Fruit fly (Drosophila melanogaster): ENCODE results near the gene CG7900.
A peak's percentile ranks its signal among the peaks of the same experiment; 100 is the strongest.

CG7900 gene

dm6 chr3R:8112880-8113832 lies 19.2 kb downstream of the CG7900 start (continued):
- peak; percentile 51 for TF ChIP-seq seq (GFP tag; IDR thresholded peaks at IDR 0.05)
- peak in 1 of 2 experiments; percentile 14 for TF ChIP-seq crp (GFP tag; optimal IDR thresholded peaks at IDR 0.05)
- TF ChIP-seq prd (optimal IDR thresholded peaks at IDR 0.05), result no peak
- peak; percentile 50; the same call in 2 of the 3 replicates for TF ChIP-seq prd (GFP tag; IDR thresholded peaks at IDR 0.05)
- peak; percentile 49 for TF ChIP-seq twi (tag; optimal IDR thresholded peaks at IDR 0.05)
- peak; percentile 54 for TF ChIP-seq gcm (GFP tag; optimal IDR thresholded peaks at IDR 0.05)
- TF ChIP-seq org-1 (GFP tag; optimal IDR thresholded peaks at IDR 0.05), result peak; percentile 88
- TF ChIP-seq CG4282 (GFP tag; optimal IDR thresholded peaks at IDR 0.05), result peak; percentile 40
- peak; percentile 76 for TF ChIP-seq Asciz (GFP tag; optimal IDR thresholded peaks at IDR 0.05)
- peak; percentile 85 for TF ChIP-seq CG11504 (tag; optimal IDR thresholded peaks at IDR 0.05)
- peak; percentile 33 for TF ChIP-seq vfl (GFP tag; optimal IDR thresholded peaks at IDR 0.05)
- peak; percentile 94 for TF ChIP-seq CG7556 (GFP tag; optimal IDR thresholded peaks at IDR 0.05)
- peak; percentile 73 for TF ChIP-seq ind (GFP tag; optimal IDR thresholded peaks at IDR 0.05)
- TF ChIP-seq Lim3 (GFP tag; IDR thresholded peaks at IDR 0.05), result no peak
- peak; percentile 10; the same call in 1 of the 3 replicates for TF ChIP-seq knrl (GFP tag; IDR thresholded peaks at IDR 0.05; ENCODE audit: partially characterized antibody)
- TF ChIP-seq CG18011 (GFP tag; optimal IDR thresholded peaks at IDR 0.05), result peak; percentile 70
- peak; percentile 66; the same call in 1 of the 3 replicates for TF ChIP-seq z (GFP tag; IDR thresholded peaks at IDR 0.05)
- TF ChIP-seq pum (GFP tag; optimal IDR thresholded peaks at IDR 0.05), result peak; percentile 74
- no peak for TF ChIP-seq yki (optimal IDR thresholded peaks at IDR 0.05)
- TF ChIP-seq CG8765 (GFP tag; IDR thresholded peaks at IDR 0.05), result no peak
- TF ChIP-seq croc (GFP tag; conservative IDR thresholded peaks at IDR 0.05), result peak; percentile 51; the same call in 1 of the 3 replicates
- TF ChIP-seq hth (optimal IDR thresholded peaks at IDR 0.05), result no peak
- TF ChIP-seq Ravus (GFP tag; IDR thresholded peaks at IDR 0.05), result no peak; the same call in 1 of the 2 replicates
- TF ChIP-seq rib (GFP tag; IDR thresholded peaks at IDR 0.05), result no peak
- peak; percentile 69 for TF ChIP-seq vvl (GFP tag; IDR thresholded peaks at IDR 0.05)
- TF ChIP-seq Sox100B (GFP tag; optimal IDR thresholded peaks at IDR 0.05), result peak; percentile 87
- peak; percentile 32 for TF ChIP-seq CTCF (GFP tag; optimal IDR thresholded peaks at IDR 0.05)
- peak; percentile 75 for TF ChIP-seq CG30431 (GFP tag; optimal IDR thresholded peaks at IDR 0.05)
- TF ChIP-seq CG17186 (GFP tag; optimal IDR thresholded peaks at IDR 0.05), result no peak
- TF ChIP-seq CG7928 (GFP tag; optimal IDR thresholded peaks at IDR 0.05), result peak; percentile 48
- TF ChIP-seq pb (GFP tag; optimal IDR thresholded peaks at IDR 0.05), result peak; percentile 68
- TF ChIP-seq cas (GFP tag; IDR thresholded peaks at IDR 0.05), result no peak
- TF ChIP-seq cwo (GFP tag; optimal IDR thresholded peaks at IDR 0.05), result peak; percentile 68
- TF ChIP-seq CG11398 (GFP tag; optimal IDR thresholded peaks at IDR 0.05), result peak; percentile 82
- peak; percentile 90 for TF ChIP-seq CG17361 (GFP tag; IDR thresholded peaks at IDR 0.05)
- no peak for TF ChIP-seq CG16779 (GFP tag; IDR thresholded peaks at IDR 0.05)
- TF ChIP-seq peb (GFP tag; IDR thresholded peaks at IDR 0.05), result no peak
- TF ChIP-seq CG10209 (GFP tag; optimal IDR thresholded peaks at IDR 0.05), result peak; percentile 86
- TF ChIP-seq CG12744 (GFP tag; optimal IDR thresholded peaks at IDR 0.05), result peak; percentile 63
- peak; percentile 30 for TF ChIP-seq sisA (GFP tag; IDR thresholded peaks at IDR 0.05)
- peak; percentile 66 for TF ChIP-seq CG14710 (tag; optimal IDR thresholded peaks at IDR 0.05)
- peak; percentile 45 for TF ChIP-seq CG10462 (GFP tag; optimal IDR thresholded peaks at IDR 0.05)
- peak; percentile 49; the same call in 1 of the 3 replicates for TF ChIP-seq CG2889 (GFP tag; IDR thresholded peaks at IDR 0.05)
- peak; percentile 69 for TF ChIP-seq ap (GFP tag; IDR thresholded peaks at IDR 0.05)
- TF ChIP-seq p53 (GFP tag; optimal IDR thresholded peaks at IDR 0.05), result peak; percentile 13
- no peak for TF ChIP-seq sim (GFP tag; IDR thresholded peaks at IDR 0.05)
- TF ChIP-seq otp (GFP tag; IDR thresholded peaks at IDR 0.05), result no peak
- peak; percentile 20 for TF ChIP-seq CG9797 (GFP tag; optimal IDR thresholded peaks at IDR 0.05)
- TF ChIP-seq CG8281 (tag; optimal IDR thresholded peaks at IDR 0.05), result peak; percentile 35
- TF ChIP-seq Gug (GFP tag; IDR thresholded peaks at IDR 0.05), result 0 out of 4 replicates have a peak, but pooled peaks have one; percentile 14

Measured in whole organism, embryonic.